Fruit fly (Drosophila melanogaster) whole organism, adult: ENCODE measurements around the gene CG14200.

Experiments used
- CG11617 ChIP-seq: fragments of 200-800 bp; sonication (Bioruptor generic); optimal IDR thresholded peaks from 2 replicates; lab custom pipeline; 2017; ENCODE audit warnings: mild to moderate bottlenecking, missing biosample characterization, missing genetic modification reagents, missing genetic modification characterization
- CG12768 ChIP-seq: fragments of 200-800 bp; sonication (Bioruptor generic); optimal IDR thresholded peaks from 2 replicates; lab custom pipeline; 2017; ENCODE audit warnings: missing biosample characterization, missing genetic modification characterization, mild to moderate bottlenecking, moderate library complexity, missing genetic modification reagents
- CG14711 ChIP-seq: fragments of 200-800 bp; sonication (Bioruptor generic); optimal IDR thresholded peaks from 2 replicates; lab custom pipeline; 2018; ENCODE audit warnings: missing biosample characterization, mild to moderate bottlenecking, missing genetic modification characterization, moderate library complexity
- CG1620 ChIP-seq: fragments of 200-800 bp; sonication (Bioruptor generic); optimal IDR thresholded peaks from 2 replicates; lab custom pipeline; 2016; ENCODE audit warnings: missing biosample characterization, missing genetic modification characterization
- CG33017 ChIP-seq: fragments of 200-800 bp; sonication (Bioruptor generic); optimal IDR thresholded peaks from 2 replicates; lab custom pipeline; 2018; ENCODE audit warnings: missing biosample characterization, mild to moderate bottlenecking, missing genetic modification characterization, moderate library complexity
- CG5204 ChIP-seq: fragments of 200-800 bp; sonication (Bioruptor generic); optimal IDR thresholded peaks from 2 replicates; lab custom pipeline; 2016; ENCODE audit warnings: missing biosample characterization, missing genetic modification characterization
- CG7045 ChIP-seq: fragments of 200-800 bp; sonication (Bioruptor generic); optimal IDR thresholded peaks from 2 replicates; lab custom pipeline; 2017; ENCODE audit warnings: missing biosample characterization, mild to moderate bottlenecking, missing genetic modification characterization
- CG7101 ChIP-seq: fragments of 200-800 bp; sonication (Bioruptor generic); optimal IDR thresholded peaks from 2 replicates; lab custom pipeline; 2018; ENCODE audit warnings: missing biosample characterization, mild to moderate bottlenecking, missing genetic modification characterization, moderate library complexity
- Clk ChIP-seq: fragments of 200-800 bp; sonication (Bioruptor generic); optimal IDR thresholded peaks from 2 replicates; lab custom pipeline; 2017; ENCODE audit warnings: missing biosample characterization, missing genetic modification characterization
- Crg-1 ChIP-seq: fragments of 200-800 bp; sonication (Bioruptor generic); optimal IDR thresholded peaks from 2 replicates; lab custom pipeline; 2016; ENCODE audit warnings: missing biosample characterization, missing genetic modification characterization
- Hr96 ChIP-seq: fragments of 200-800 bp; sonication (Bioruptor generic); optimal IDR thresholded peaks from 2 replicates; lab custom pipeline; 2016; ENCODE audit warnings: missing biosample characterization, missing genetic modification characterization
- Mnt ChIP-seq: fragments of 200-800 bp; sonication (Bioruptor generic); optimal IDR thresholded peaks from 2 replicates; lab custom pipeline; 2016; ENCODE audit warnings: missing biosample characterization, mild to moderate bottlenecking, missing genetic modification characterization
- bab1 ChIP-seq: fragments of 200-800 bp; sonication (Bioruptor generic); optimal IDR thresholded peaks from 3 replicates; lab custom pipeline; 2019; ENCODE audit warnings: missing biosample characterization, mild to moderate bottlenecking, missing genetic modification characterization, moderate library complexity
- cic ChIP-seq: fragments of 200-800 bp; sonication (Bioruptor generic); optimal IDR thresholded peaks from 2 replicates; lab custom pipeline; 2017; ENCODE audit warnings: missing biosample characterization, mild to moderate bottlenecking, missing genetic modification characterization, moderate library complexity
- cnc ChIP-seq, 2 experiments: fragments of >200 bp; optimal IDR thresholded peaks; 2 replicates each; lab custom pipeline; 2017
- kay ChIP-seq: fragments of 200-800 bp; sonication (Bioruptor generic); peaks from one replicate; lab custom pipeline; 2016; ENCODE audit warnings: missing biosample characterization, missing genetic modification characterization, borderline replicate concordance
- ovo ChIP-seq: fragments of 200-800 bp; sonication (Bioruptor generic); optimal IDR thresholded peaks from 2 replicates; lab custom pipeline; 2016; ENCODE audit warnings: missing biosample characterization, missing genetic modification characterization
- pad ChIP-seq: fragments of 200-800 bp; sonication (Bioruptor generic); optimal IDR thresholded peaks from 3 replicates; lab custom pipeline; 2017; ENCODE audit warnings: missing biosample characterization, missing genetic modification characterization, mild to moderate bottlenecking, moderate library complexity, missing genetic modification reagents
- tj ChIP-seq: fragments of 200-800 bp; sonication (Bioruptor generic); optimal IDR thresholded peaks from 3 replicates; lab custom pipeline; 2017; ENCODE audit warnings: missing biosample characterization, mild to moderate bottlenecking, missing genetic modification characterization, moderate library complexity
- toe ChIP-seq: fragments of 200-800 bp; sonication (Bioruptor generic); optimal IDR thresholded peaks from 2 replicates; lab custom pipeline; 2016; ENCODE audit warnings: missing biosample characterization, missing genetic modification characterization

Gene CG14200

dm6 chrX:19504170-19504765 lies 9.0 kb downstream of the CG14200 start:
- no peak for TF ChIP-seq CG11617
- peak; percentile 55 for TF ChIP-seq kay (GFP tag; lab: Kevin White, UChicago)

- peak; percentile 93 for TF ChIP-seq CG14711 (tag; lab: Kevin White, UChicago)
- TF ChIP-seq CG1620 (GFP tag; lab: Kevin White, UChicago) = no peak
- no peak for TF ChIP-seq CG33017 (tag; lab: Kevin White, UChicago)
- no peak for TF ChIP-seq toe (GFP tag; lab: Kevin White, UChicago)
- TF ChIP-seq bab1 (GFP tag; lab: Kevin White, UChicago) = peak; percentile 57
- peak; percentile 76 for TF ChIP-seq Mnt (GFP tag; lab: Kevin White, UChicago)
- no peak for TF ChIP-seq CG7045 (GFP tag; lab: Kevin White, UChicago)
- no peak for TF ChIP-seq cic
- no peak for TF ChIP-seq Clk
- no peak for TF ChIP-seq cnc (optimal IDR thresholded peaks at IDR 0.05; lab: Kevin White, UChicago)
- TF ChIP-seq CG7101 (tag; lab: Kevin White, UChicago) = peak; percentile 49
- peak; percentile 46 for TF ChIP-seq Hr96
- TF ChIP-seq pad (GFP tag; lab: Kevin White, UChicago) = no peak
- peak; percentile 42 for TF ChIP-seq CG12768 (GFP tag; lab: Kevin White, UChicago)
- TF ChIP-seq CG5204 (GFP tag; lab: Kevin White, UChicago) = no peak
- peak; percentile 37 for TF ChIP-seq CG11617
- TF ChIP-seq ovo (GFP tag; lab: Kevin White, UChicago) = peak; percentile 92
- TF ChIP-seq Crg-1 (GFP tag; lab: Kevin White, UChicago) = no peak
- no peak for TF ChIP-seq kay (GFP tag; lab: Kevin White, UChicago)
- TF ChIP-seq tj (GFP tag; lab: Kevin White, UChicago) = peak; percentile 80
Observed at dm6 chrX:19505334-19506185, 10.3 kb downstream of the CG14200 start.

DNA sequence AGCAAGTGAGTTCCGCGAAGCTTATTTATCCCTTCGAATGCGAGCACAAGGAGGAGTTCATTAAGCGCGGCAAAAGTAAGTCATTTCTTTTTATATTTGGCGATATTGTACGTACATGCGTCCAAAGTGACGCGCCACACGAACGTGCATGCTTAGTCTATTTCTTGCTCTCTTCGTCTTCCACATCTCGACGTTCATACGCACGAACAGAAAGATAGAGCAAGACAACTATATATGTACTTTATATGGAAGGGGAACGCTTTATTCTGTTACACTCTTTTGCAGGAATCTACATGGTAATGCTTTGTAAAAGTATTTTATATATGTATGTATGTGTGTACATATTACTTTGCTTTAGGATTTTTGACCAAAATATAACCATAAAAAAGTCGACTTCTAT lies 14.9 kb downstream of the CG14200 start:
- TF ChIP-seq CG7101 (tag; lab: Kevin White, UChicago) (no peak), CG33017 (tag; lab: Kevin White, UChicago) (no peak), pad (GFP tag; lab: Kevin White, UChicago) (peak; percentile 77)

dm6 chrX:19520376-19520775 lies 25.1 kb downstream of the CG14200 start:
- TF ChIP-seq CG12768 (GFP tag; lab: Kevin White, UChicago) (no peak), CG7101 (tag; lab: Kevin White, UChicago) (no peak), ovo (GFP tag; lab: Kevin White, UChicago) (no peak), CG1620 (GFP tag; lab: Kevin White, UChicago) (no peak), CG7045 (GFP tag; lab: Kevin White, UChicago) (no peak), Mnt (GFP tag; lab: Kevin White, UChicago) (no peak), bab1 (GFP tag; lab: Kevin White, UChicago) (no peak), toe (GFP tag; lab: Kevin White, UChicago) (no peak), CG14711 (tag; lab: Kevin White, UChicago) (no peak)

dm6 chrX:19520888-19521287 lies 25.6 kb downstream of the CG14200 start:
- TF ChIP-seq Crg-1 (GFP tag; lab: Kevin White, UChicago) (peak; percentile 3), Mnt (GFP tag; lab: Kevin White, UChicago) (peak; percentile 39), ovo (GFP tag; lab: Kevin White, UChicago) (no peak), CG5204 (GFP tag; lab: Kevin White, UChicago) (no peak), CG33017 (tag; lab: Kevin White, UChicago) (no peak), cic (peak; percentile 16), tj (GFP tag; lab: Kevin White, UChicago) (no peak)

- TF ChIP-seq pad (GFP tag; lab: Kevin White, UChicago) = peak; percentile 24
- no peak for TF ChIP-seq cnc (optimal IDR thresholded peaks at IDR 0.05; lab: Kevin White, UChicago)
- no peak for TF ChIP-seq CG12768 (GFP tag; lab: Kevin White, UChicago)
- TF ChIP-seq toe (GFP tag; lab: Kevin White, UChicago) = peak; percentile 73
- TF ChIP-seq Crg-1 (GFP tag; lab: Kevin White, UChicago) = no peak
- TF ChIP-seq Hr96 = peak; percentile 52
- peak; percentile 18 for TF ChIP-seq Mnt (GFP tag; lab: Kevin White, UChicago)
- TF ChIP-seq bab1 (GFP tag; lab: Kevin White, UChicago) = peak; percentile 18
- TF ChIP-seq tj (GFP tag; lab: Kevin White, UChicago) = peak; percentile 9
- TF ChIP-seq CG11617 = peak; percentile 6
Observed at dm6 chrX:19521753-19522383, 26.6 kb downstream of the CG14200 start, which contains the start of the genes Idh3a and CoRest. Gene Idh3a (minus strand): TSS chrX:19521810. Gene CoRest (plus strand): TSS chrX:19521929.
